Worm (Caenorhabditis elegans) whole organism, L4 larva: Measurements from ENCODE around the gene cyc-2.2.

Experiments used
- F49E8.2 ChIP-seq: sonication (generic microtip); optimal IDR thresholded peaks from 2 replicates; lab custom pipeline; 2016; ENCODE audit warnings: missing compliant biosample characterization, mild to moderate bottlenecking, missing genetic modification characterization, borderline replicate concordance
- Y48G9A.11 ChIP-seq: fragments of 200-800 bp; sonication (Bioruptor generic); IDR thresholded peaks from 2 replicates; pipeline ENCODE4 v1.3.6; 2022; ENCODE audit warnings: missing genetic modification reagents, missing genetic modification characterization, missing compliant biosample characterization
- Y5F2A.4 ChIP-seq: fragments of 200-800 bp; sonication (Bioruptor generic); optimal IDR thresholded peaks from 2 replicates; lab custom pipeline; 2018; ENCODE audit warnings: mild to moderate bottlenecking, missing genetic modification characterization, missing compliant biosample characterization
- ZK546.5 ChIP-seq, 2 experiments: sonication (generic microtip); optimal IDR thresholded peaks; 2 replicates each; lab custom pipeline; 2017; ENCODE audit warnings: missing biosample characterization in 2 of 2, missing genetic modification characterization in 2 of 2
- aha-1 ChIP-seq: fragments of 150-350 bp; peaks from one replicate; lab custom pipeline; 2014; ENCODE audit warnings: missing biosample characterization, missing genetic modification characterization
- ceh-20 ChIP-seq: fragments of 200-800 bp; sonication (Bioruptor generic); IDR thresholded peaks from 2 replicates; pipeline ENCODE4 v1.3.6; 2022; ENCODE audit warnings: missing genetic modification reagents, missing genetic modification characterization, missing compliant biosample characterization
- ceh-28 ChIP-seq: fragments of 150-350 bp; optimal IDR thresholded peaks from 2 replicates; lab custom pipeline; 2014; ENCODE audit warnings: missing biosample characterization, missing genetic modification reagents, missing genetic modification characterization
- ceh-82 ChIP-seq: sonication (generic microtip); optimal IDR thresholded peaks from 2 replicates; lab custom pipeline; 2017; ENCODE audit warnings: missing biosample characterization, missing genetic modification characterization
- cey-2 ChIP-seq: sonication (generic microtip); optimal IDR thresholded peaks from 3 replicates; lab custom pipeline; 2017; ENCODE audit warnings: missing genetic modification characterization, mild to moderate bottlenecking, missing compliant biosample characterization, antibody characterized with exemption, borderline replicate concordance; ENCODE audit not compliant: insufficient read depth
- ctbp-1 ChIP-seq: fragments of 200-800 bp; sonication (Bioruptor generic); IDR thresholded peaks from 2 replicates; pipeline ENCODE4 v1.3.6; 2022; ENCODE audit warnings: missing genetic modification reagents, missing genetic modification characterization, missing compliant biosample characterization
- daf-19 ChIP-seq: fragments of 200-800 bp; sonication (Bioruptor generic); conservative IDR thresholded peaks from 2 replicates; pipeline ENCODE4 v1.3.6; 2022; ENCODE audit warnings: missing genetic modification characterization, missing compliant biosample characterization
- daf-8 ChIP-seq: fragments of 200-800 bp; sonication (Bioruptor generic); IDR thresholded peaks from 2 replicates; pipeline ENCODE4 v1.3.6; 2022; ENCODE audit warnings: missing genetic modification characterization, missing compliant biosample characterization
- dmd-9 ChIP-seq: fragments of 200-800 bp; sonication (Bioruptor generic); IDR thresholded peaks from 2 replicates; pipeline ENCODE4 v1.3.6; 2022; ENCODE audit warnings: missing genetic modification reagents, missing genetic modification characterization, missing compliant biosample characterization
- dpl-1 ChIP-seq: fragments of 150-350 bp; optimal IDR thresholded peaks from 2 replicates; lab custom pipeline; 2014; ENCODE audit warnings: missing biosample characterization, missing genetic modification reagents, missing genetic modification characterization
- dve-1 ChIP-seq: sonication (generic microtip); optimal IDR thresholded peaks from 2 replicates; lab custom pipeline; 2017; ENCODE audit warnings: antibody characterized with exemption, mild to moderate bottlenecking, missing genetic modification characterization, missing compliant biosample characterization; ENCODE audit not compliant: insufficient read depth
- egl-27 ChIP-seq: sonication (generic microtip); optimal IDR thresholded peaks from 3 replicates; lab custom pipeline; 2017; ENCODE audit warnings: missing biosample characterization, missing genetic modification reagents, missing genetic modification characterization
- fkh-10 ChIP-seq: fragments of 150-350 bp; optimal IDR thresholded peaks from 2 replicates; lab custom pipeline; 2014; ENCODE audit warnings: missing biosample characterization, missing genetic modification reagents, missing genetic modification characterization
- gei-8 ChIP-seq: fragments of 200-800 bp; sonication (Bioruptor generic); optimal IDR thresholded peaks from 2 replicates; lab custom pipeline; 2018; ENCODE audit warnings: mild to moderate bottlenecking, missing genetic modification characterization, missing compliant biosample characterization
- hif-1 ChIP-seq, 2 experiments: sonication (generic microtip); optimal IDR thresholded peaks; 2 replicates each; lab custom pipeline; 2016 to 2017; ENCODE audit warnings: missing compliant biosample characterization in 2 of 2, missing genetic modification characterization in 2 of 2, missing genetic modification reagents in 2 of 2, missing genotype in 2 of 2, mild to moderate bottlenecking in 1 of 2
- hlh-11 ChIP-seq: fragments of 200-800 bp; sonication (Bioruptor generic); optimal IDR thresholded peaks from 2 replicates; lab custom pipeline; 2018; ENCODE audit warnings: mild to moderate bottlenecking, missing genetic modification characterization, missing compliant biosample characterization
- hlh-30 ChIP-seq: sonication (generic microtip); optimal IDR thresholded peaks from 2 replicates; lab custom pipeline; 2017; ENCODE audit warnings: antibody characterized with exemption, mild to moderate bottlenecking, missing genetic modification characterization, missing compliant biosample characterization; ENCODE audit not compliant: insufficient read depth
- hmg-1.1 ChIP-seq: fragments of 200-800 bp; sonication (Bioruptor generic); IDR thresholded peaks from 2 replicates; pipeline ENCODE4 v1.3.6; 2022; ENCODE audit warnings: missing genetic modification reagents, missing genetic modification characterization, missing compliant biosample characterization
- jun-1 ChIP-seq: fragments of 150-350 bp; optimal IDR thresholded peaks from 2 replicates; lab custom pipeline; 2014; ENCODE audit warnings: missing biosample characterization, missing genetic modification reagents, missing genetic modification characterization
- lim-7 ChIP-seq: fragments of 200-800 bp; sonication (Bioruptor generic); IDR thresholded peaks from 2 replicates; pipeline ENCODE4 v1.3.6; 2022; ENCODE audit warnings: missing genetic modification characterization, missing compliant biosample characterization
- lin-13 ChIP-seq: fragments of 150-350 bp; optimal IDR thresholded peaks from 2 replicates; lab custom pipeline; 2014; ENCODE audit warnings: missing biosample characterization, missing genetic modification reagents, missing genetic modification characterization
- lin-15B ChIP-seq: fragments of 150-350 bp; sonication (generic microtip); optimal IDR thresholded peaks from 3 replicates; lab custom pipeline; 2014; ENCODE audit warnings: missing biosample characterization, missing genetic modification characterization
- lin-38 ChIP-seq: fragments of 200-800 bp; sonication (Bioruptor generic); IDR thresholded peaks from 2 replicates; pipeline ENCODE4 v1.3.6; 2022; ENCODE audit warnings: missing genetic modification reagents, missing genetic modification characterization, missing compliant biosample characterization
- lin-39 ChIP-seq: fragments of 150-350 bp; optimal IDR thresholded peaks from 2 replicates; lab custom pipeline; 2014; ENCODE audit warnings: missing biosample characterization, missing genetic modification reagents, missing genetic modification characterization
- madf-9 ChIP-seq: fragments of 200-800 bp; sonication (Bioruptor generic); conservative IDR thresholded peaks from 2 replicates; pipeline ENCODE4 v1.3.6; 2022; ENCODE audit warnings: missing genetic modification reagents, missing genetic modification characterization, missing compliant biosample characterization
- mes-2 ChIP-seq: sonication (generic microtip); optimal IDR thresholded peaks from 2 replicates; lab custom pipeline; 2016; ENCODE audit warnings: missing genotype, mild to moderate bottlenecking, missing genetic modification characterization, missing compliant biosample characterization; ENCODE audit not compliant: poor library complexity, severe bottlenecking
- mxl-2 ChIP-seq: fragments of 200-800 bp; sonication (Bioruptor generic); conservative IDR thresholded peaks from 2 replicates; pipeline ENCODE4 v1.3.6; 2022; ENCODE audit warnings: missing genetic modification reagents, missing genetic modification characterization, missing compliant biosample characterization
- nhr-11 ChIP-seq: fragments of 150-350 bp; optimal IDR thresholded peaks from 2 replicates; lab custom pipeline; 2014; ENCODE audit warnings: missing biosample characterization, missing genetic modification characterization
- nhr-41 ChIP-seq: fragments of 200-800 bp; sonication (Bioruptor generic); IDR thresholded peaks from 2 replicates; pipeline ENCODE4 v1.3.6; 2022; ENCODE audit warnings: missing genetic modification reagents, missing genetic modification characterization, missing compliant biosample characterization
- nhr-6 ChIP-seq: fragments of 150-350 bp; optimal IDR thresholded peaks from 2 replicates; lab custom pipeline; 2014; ENCODE audit warnings: missing biosample characterization, missing genetic modification characterization
- nhr-76 ChIP-seq: fragments of 150-350 bp; optimal IDR thresholded peaks from 2 replicates; lab custom pipeline; 2014; ENCODE audit warnings: missing biosample characterization, missing genetic modification characterization
- pha-4 ChIP-seq, 2 experiments: fragments of 150-350 bp in 1 of 2; fragments of 200-800 bp in 1 of 2; sonication (Bioruptor generic) in 1 of 2; IDR thresholded peaks in 1 of 2; optimal IDR thresholded peaks in 1 of 2; 2 replicates each; pipeline versions ENCODE4 v1.3.6 to Lab custom; 2014 to 2022; ENCODE audit warnings: missing genetic modification characterization in 2 of 2, missing genetic modification reagents in 2 of 2, missing biosample characterization in 1 of 2, missing compliant biosample characterization in 1 of 2
- php-3 ChIP-seq: fragments of 200-800 bp; sonication (Bioruptor generic); IDR thresholded peaks from 2 replicates; pipeline ENCODE4 v1.3.6; 2022; ENCODE audit warnings: missing genetic modification reagents, missing genetic modification characterization, missing compliant biosample characterization
- pqm-1 ChIP-seq: sonication (generic microtip); optimal IDR thresholded peaks from 2 replicates; lab custom pipeline; 2017; ENCODE audit warnings: missing biosample characterization, missing genetic modification characterization
- saeg-2 ChIP-seq: fragments of 200-800 bp; sonication (Bioruptor generic); IDR thresholded peaks from 2 replicates; pipeline ENCODE4 v1.3.6; 2022; ENCODE audit warnings: missing genetic modification reagents, missing genetic modification characterization, missing compliant biosample characterization
- set-16 ChIP-seq: fragments of 200-800 bp; sonication (Bioruptor generic); IDR thresholded peaks from 2 replicates; pipeline ENCODE4 v1.3.6; 2022; ENCODE audit warnings: missing genetic modification reagents, missing genetic modification characterization, missing compliant biosample characterization
- snpc-1.2 ChIP-seq: fragments of 200-800 bp; sonication (Bioruptor generic); IDR thresholded peaks from 2 replicates; pipeline ENCODE4 v1.3.6; 2022; ENCODE audit warnings: missing genetic modification reagents, missing genetic modification characterization, missing compliant biosample characterization
- snpc-4 ChIP-seq: fragments of 150-350 bp; optimal IDR thresholded peaks from 2 replicates; lab custom pipeline; 2014; ENCODE audit warnings: missing biosample characterization, missing genetic modification characterization
- spr-3 ChIP-seq: fragments of 200-800 bp; sonication (Bioruptor generic); optimal IDR thresholded peaks from 2 replicates; lab custom pipeline; 2018; ENCODE audit warnings: mild to moderate bottlenecking, missing genetic modification characterization, missing compliant biosample characterization
- tra-1 ChIP-seq: fragments of 200-800 bp; sonication (Bioruptor generic); IDR thresholded peaks from 2 replicates; pipeline ENCODE4 v1.3.6; 2022; ENCODE audit warnings: missing genetic modification reagents, missing genetic modification characterization, missing compliant biosample characterization
- vab-7 ChIP-seq: fragments of 200-800 bp; sonication (Bioruptor generic); IDR thresholded peaks from 2 replicates; pipeline ENCODE4 v1.3.6; 2022; ENCODE audit warnings: missing genetic modification reagents, missing genetic modification characterization, missing compliant biosample characterization
- zag-1 ChIP-seq: fragments of 150-350 bp; optimal IDR thresholded peaks from 2 replicates; lab custom pipeline; 2014; ENCODE audit warnings: missing biosample characterization, missing genetic modification characterization
- zfp-2 ChIP-seq: sonication (generic microtip); optimal IDR thresholded peaks from 2 replicates; lab custom pipeline; 2016; ENCODE audit warnings: mild to moderate bottlenecking, missing genetic modification characterization, missing compliant biosample characterization
- zip-11 ChIP-seq: fragments of 200-800 bp; sonication (Bioruptor generic); IDR thresholded peaks from 2 replicates; pipeline ENCODE4 v1.3.6; 2022; ENCODE audit warnings: missing genetic modification characterization, missing compliant biosample characterization
- zip-2 ChIP-seq: fragments of 150-350 bp; optimal IDR thresholded peaks from 2 replicates; lab custom pipeline; 2014; ENCODE audit warnings: missing biosample characterization, missing genetic modification characterization
- ztf-11 ChIP-seq: fragments of 150-350 bp; optimal IDR thresholded peaks from 2 replicates; lab custom pipeline; 2014; ENCODE audit warnings: missing biosample characterization, missing genetic modification characterization
- ztf-7 ChIP-seq: fragments of 150-350 bp; optimal IDR thresholded peaks from 2 replicates; lab custom pipeline; 2014; ENCODE audit warnings: missing biosample characterization, missing genetic modification characterization

Gene cyc-2.2

DNA sequence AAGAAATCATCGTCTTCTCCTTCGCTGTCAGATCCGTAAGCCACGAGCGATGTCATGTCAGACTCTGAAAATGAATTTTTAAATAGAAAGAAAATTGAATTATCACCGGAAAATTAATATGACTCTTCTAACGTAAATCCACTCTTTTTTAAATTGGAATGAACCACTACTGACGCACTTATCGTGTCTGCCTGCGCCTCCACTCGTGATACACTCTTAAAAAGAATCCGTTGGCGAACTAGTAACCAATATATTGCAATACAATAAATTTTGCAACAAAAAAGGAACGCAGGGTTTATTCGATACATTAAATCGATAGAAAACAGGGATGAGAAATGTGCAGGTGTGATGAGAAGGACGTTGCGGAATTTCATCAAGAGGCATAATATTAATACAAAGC lies 47.4 kb upstream of the cyc-2.2 start, which contains the start of gene ccch-3 (continued):
- TF ChIP-seq cey-2 (tag; lab: Kevin White, UChicago) (no peak), zip-2 (tag; lab: Kevin White, UChicago) (no peak), snpc-1.2 (GFP tag; lab: Robert Waterston, UW) (peak; percentile 63; the same call in 1 of the 2 replicates), tra-1 (no peak), jun-1 (tag; lab: Kevin White, UChicago) (no peak), php-3 (GFP tag; lab: Robert Waterston, UW) (no peak), nhr-11 (tag; lab: Kevin White, UChicago) (peak; percentile 51), ceh-82 (tag; lab: Kevin White, UChicago) (no peak), ZK546.5 (tag; optimal IDR thresholded peaks at IDR 0.05; lab: Kevin White, UChicago) (no peak), hif-1 (tag; optimal IDR thresholded peaks at IDR 0.05; lab: Kevin White, UChicago) (no peak), lin-38 (GFP tag; lab: Robert Waterston, UW) (peak; percentile 77), ceh-20 (GFP tag; lab: Robert Waterston, UW) (no peak), daf-19 (GFP tag; lab: Robert Waterston, UW) (0 out of 2 replicates have a peak, but pooled peaks have one; percentile 18), set-16 (GFP tag; lab: Robert Waterston, UW) (no peak), fkh-10 (GFP tag; lab: Kevin White, UChicago) (peak; percentile 36), saeg-2 (GFP tag; lab: Robert Waterston, UW) (no peak), Y48G9A.11 (GFP tag; lab: Robert Waterston, UW) (no peak; the same call in 1 of the 2 replicates), lin-39 (no peak), egl-27 (tag; lab: Kevin White, UChicago) (no peak), mes-2 (tag; lab: Kevin White, UChicago) (peak; percentile 87), ctbp-1 (GFP tag; lab: Robert Waterston, UW) (peak; percentile 48; the same call in 1 of the 2 replicates), pha-4 (GFP tag; IDR thresholded peaks at IDR 0.05; lab: Robert Waterston, UW) (peak; percentile 65; the same call in 1 of the 2 replicates), pha-4 (tag; optimal IDR thresholded peaks at IDR 0.05; lab: Kevin White, UChicago) (no peak), nhr-41 (GFP tag; lab: Robert Waterston, UW) (no peak), zfp-2 (tag; lab: Kevin White, UChicago) (no peak), nhr-76 (no peak), mxl-2 (GFP tag; lab: Robert Waterston, UW) (no peak), hmg-1.1 (peak; percentile 52; the same call in 1 of the 2 replicates), zag-1 (no peak), ceh-28 (tag; lab: Kevin White, UChicago) (no peak), Y5F2A.4 (GFP tag; lab: Kevin White, UChicago) (no peak), nhr-6 (tag; lab: Kevin White, UChicago) (peak; percentile 94), lin-13 (GFP tag; lab: Kevin White, UChicago) (no peak), dpl-1 (GFP tag; lab: Kevin White, UChicago) (peak; percentile 70), pqm-1 (no peak), ztf-11 (no peak), spr-3 (GFP tag; lab: Kevin White, UChicago) (no peak), F49E8.2 (tag; lab: Kevin White, UChicago) (no peak), snpc-4 (tag; lab: Kevin White, UChicago) (no peak), lin-15B (no peak), ztf-7 (tag; lab: Kevin White, UChicago) (no peak), lim-7 (GFP tag; lab: Robert Waterston, UW) (no peak), aha-1 (tag; lab: Kevin White, UChicago) (no peak), hlh-30 (tag; lab: Kevin White, UChicago) (peak; percentile 86), dve-1 (tag; lab: Kevin White, UChicago) (peak; percentile 77), madf-9 (GFP tag; lab: Robert Waterston, UW) (no peak), hlh-11 (peak; percentile 50), gei-8 (peak; percentile 13), daf-8 (no peak), dmd-9 (GFP tag; lab: Robert Waterston, UW) (no peak), zip-11 (GFP tag; lab: Robert Waterston, UW) (no peak), vab-7 (no peak)
